Fruit fly (Drosophila melanogaster): Measurements from ENCODE around the gene Mhcl.

Gene Mhcl

DNA sequence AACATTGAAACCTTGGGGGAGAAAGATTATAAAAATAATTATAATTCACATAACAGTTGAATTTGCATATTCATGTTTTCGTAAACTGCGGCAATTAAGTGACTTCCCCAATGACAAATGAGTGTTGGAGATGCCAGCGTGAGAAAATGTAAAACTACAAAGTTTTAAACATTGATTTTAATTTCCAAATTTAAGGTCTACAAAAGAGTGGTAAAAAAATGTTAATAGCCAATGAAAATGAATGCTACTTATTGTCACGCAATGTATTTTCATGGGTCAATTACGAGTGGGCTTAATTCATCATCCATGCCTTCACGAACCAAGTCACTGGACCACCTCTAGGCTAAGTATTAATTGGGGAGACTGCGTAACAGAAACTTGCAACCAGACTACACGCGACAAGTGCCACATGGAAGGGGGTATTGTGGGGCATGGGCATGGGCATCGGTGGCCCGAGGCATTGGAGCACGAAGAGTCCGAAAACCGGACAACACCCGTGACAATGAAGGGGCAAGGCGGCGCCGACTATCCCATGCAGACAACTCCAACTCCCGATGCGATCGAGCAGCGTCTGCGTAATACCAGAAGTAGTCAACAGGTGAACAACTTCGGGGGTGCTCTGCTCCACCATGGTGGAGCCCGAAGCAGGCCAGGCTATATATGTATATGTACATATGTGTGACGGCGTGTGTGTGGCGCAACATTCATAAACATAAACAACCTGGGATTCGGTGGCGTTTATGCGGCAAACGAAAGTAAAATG lies 56.2 kb downstream of the Mhcl start (continued):
- TF ChIP-seq CG7786 (GFP tag; optimal IDR thresholded peaks at IDR 0.05) (no peak), Neu2 (GFP tag; optimal IDR thresholded peaks at IDR 0.05; ENCODE audit: borderline replicate concordance) (no peak), hth (optimal IDR thresholded peaks at IDR 0.05) (no peak), CG15073 (GFP tag; optimal IDR thresholded peaks at IDR 0.05) (no peak), CG17829 (tag; optimal IDR thresholded peaks at IDR 0.05) (no peak), Dll (GFP tag; IDR thresholded peaks at IDR 0.05; ENCODE audit: partially characterized antibody) (peak; percentile 51; the same call in 2 of the 4 replicates), Poxn (GFP tag; IDR thresholded peaks at IDR 0.05) (no peak), br (optimal IDR thresholded peaks at IDR 0.05) (no peak), crc (GFP tag; optimal IDR thresholded peaks at IDR 0.05) (no peak)

- peak; percentile 9 for TF ChIP-seq Dp (GFP tag; optimal IDR thresholded peaks at IDR 0.05)
- no peak for TF ChIP-seq CG7963 (GFP tag; IDR thresholded peaks at IDR 0.05; ENCODE audit: partially characterized antibody)
- no peak for TF ChIP-seq Stat92E (GFP tag; optimal IDR thresholded peaks at IDR 0.05)
- TF ChIP-seq CG32772 (GFP tag; IDR thresholded peaks at IDR 0.05): no peak
- TF ChIP-seq amos (GFP tag; IDR thresholded peaks at IDR 0.05; ENCODE audit: partially characterized antibody): peak; percentile 61
- TF ChIP-seq Bgb (GFP tag; IDR thresholded peaks at IDR 0.05; ENCODE audit: partially characterized antibody): peak; percentile 52
- peak; percentile 68 for TF ChIP-seq HmgZ (tag; optimal IDR thresholded peaks at IDR 0.05)
- TF ChIP-seq CG10654 (GFP tag; optimal IDR thresholded peaks at IDR 0.05): no peak
- peak; percentile 44; the same call in 1 of the 3 replicates for TF ChIP-seq knrl (GFP tag; IDR thresholded peaks at IDR 0.05; ENCODE audit: partially characterized antibody)
- TF ChIP-seq chinmo (GFP tag; IDR thresholded peaks at IDR 0.05; ENCODE audit: partially characterized antibody): 0 out of 4 replicates have a peak, but pooled peaks have one; percentile 19
- no peak for TF ChIP-seq CG11723 (GFP tag; optimal IDR thresholded peaks at IDR 0.05)
- peak; percentile 33 for TF ChIP-seq CoRest (tag; optimal IDR thresholded peaks at IDR 0.05)
- TF ChIP-seq CG6791 (GFP tag; IDR thresholded peaks at IDR 0.05; ENCODE audit: partially characterized antibody): peak; percentile 52; the same call in 1 of the 3 replicates
- TF ChIP-seq CG2199 (GFP tag; IDR thresholded peaks at IDR 0.05): peak; percentile 93
- peak; percentile 41; the same call in 1 of the 2 replicates for TF ChIP-seq bbx (GFP tag; IDR thresholded peaks at IDR 0.05; ENCODE audit: partially characterized antibody)
- peak; percentile 3 for TF ChIP-seq CG12659 (GFP tag; optimal IDR thresholded peaks at IDR 0.05)
- TF ChIP-seq psq (GFP tag; optimal IDR thresholded peaks at IDR 0.05): no peak
- peak; percentile 72 for TF ChIP-seq CTCF (GFP tag; optimal IDR thresholded peaks at IDR 0.05)
- peak; percentile 29 for TF ChIP-seq vvl (GFP tag; IDR thresholded peaks at IDR 0.05)
- TF ChIP-seq CG1832 (GFP tag; optimal IDR thresholded peaks at IDR 0.05): peak; percentile 35
- peak; percentile 68 for TF ChIP-seq sens (GFP tag)
- TF ChIP-seq Lhr (GFP tag; optimal IDR thresholded peaks at IDR 0.05): peak; percentile 22
- peak; percentile 98 for TF ChIP-seq CG18011 (GFP tag; optimal IDR thresholded peaks at IDR 0.05)
- TF ChIP-seq Nf-YB (GFP tag; optimal IDR thresholded peaks at IDR 0.05): peak; percentile 8
Measured at dm6 chr3R:16040925-16041324, 57.6 kb downstream of the Mhcl start.

DNA sequence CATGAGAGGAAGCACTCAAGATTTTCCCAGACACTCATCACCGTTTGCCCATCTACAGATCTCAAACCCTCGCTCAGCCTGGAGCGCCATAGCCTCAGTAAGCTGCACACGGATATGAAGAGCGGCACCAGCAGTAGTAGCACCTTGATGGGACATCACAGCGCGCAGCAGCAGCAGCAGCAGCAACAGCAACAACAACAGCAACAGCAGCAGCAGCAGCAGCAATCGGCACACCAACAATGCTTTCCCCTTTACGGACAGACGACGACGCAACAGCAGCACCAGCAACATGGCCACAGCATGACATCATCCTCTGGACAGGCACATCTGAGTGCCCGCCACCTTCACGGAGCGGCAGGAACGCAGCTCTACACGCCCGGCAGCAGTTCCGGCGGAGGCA lies 59.0 kb downstream of the Mhcl start:
- peak; percentile 9 for TF ChIP-seq Hr39 (optimal IDR thresholded peaks at IDR 0.05)
- TF ChIP-seq ato (GFP tag; IDR thresholded peaks at IDR 0.05; ENCODE audit: partially characterized antibody): no peak
- TF ChIP-seq Usf (GFP tag; optimal IDR thresholded peaks at IDR 0.05): no peak
- TF ChIP-seq CG8478 (optimal IDR thresholded peaks at IDR 0.05): peak; percentile 43
- TF ChIP-seq scrt (GFP tag; optimal IDR thresholded peaks at IDR 0.05): no peak
- no peak for TF ChIP-seq CTCF (GFP tag; optimal IDR thresholded peaks at IDR 0.05)
